Worm (Caenorhabditis elegans) whole organism, L4/young adult: Measurements from ENCODE around the gene hpo-34.

Source experiments
- W03F9.2 ChIP-seq: fragments of 150-350 bp; optimal IDR thresholded peaks from 2 replicates; lab custom pipeline; 2014; ENCODE audit warnings: missing biosample characterization, missing genetic modification characterization
- dao-5 ChIP-seq: sonication (generic microtip); optimal IDR thresholded peaks from 2 replicates; lab custom pipeline; 2016; ENCODE audit warnings: missing genotype, missing genetic modification characterization, moderate library complexity, missing compliant biosample characterization
- him-1 ChIP-seq: sonication (generic microtip); optimal IDR thresholded peaks from 2 replicates; lab custom pipeline; 2016; ENCODE audit warnings: missing genotype, missing genetic modification reagents, missing genetic modification characterization, missing compliant biosample characterization

- TF ChIP-seq him-1 (tag; lab: Kevin White, UChicago), result no peak
- no peak for TF ChIP-seq W03F9.2
- no peak for TF ChIP-seq dao-5
Observed at ce11 chrX:11484027-11484426, 34.8 kb downstream of the hpo-34 start.
